Worm (Caenorhabditis elegans) whole organism, midembryonic: Measurements from ENCODE around the gene R11G1.7.

Experiments
- T22C8.4 ChIP-seq: fragments of 200-800 bp; sonication (Bioruptor generic); IDR thresholded peaks from 2 replicates; pipeline ENCODE4 v1.3.6; 2022; ENCODE audit warnings: missing genetic modification characterization, missing compliant biosample characterization
- cog-1 ChIP-seq: sonication (generic microtip); optimal IDR thresholded peaks from 2 replicates; lab custom pipeline; 2016; ENCODE audit warnings: missing genetic modification characterization, missing compliant biosample characterization
- flt-1 ChIP-seq: fragments of 200-800 bp; sonication (Bioruptor generic); IDR thresholded peaks from 2 replicates; pipeline ENCODE4 v1.3.6; 2022; ENCODE audit warnings: missing genetic modification characterization, missing compliant biosample characterization
- klf-2 ChIP-seq: fragments of 200-800 bp; sonication (Bioruptor generic); conservative IDR thresholded peaks from 2 replicates; pipeline ENCODE4 v1.3.6; 2022; ENCODE audit warnings: missing genetic modification reagents, missing genetic modification characterization, missing compliant biosample characterization
- med-1 ChIP-seq: sonication (generic microtip); optimal IDR thresholded peaks from 2 replicates; lab custom pipeline; 2017; ENCODE audit warnings: missing genetic modification characterization, mild to moderate bottlenecking, missing compliant biosample characterization, antibody characterized with exemption, missing genetic modification reagents; ENCODE audit not compliant: insufficient read depth
- ref-1 ChIP-seq: fragments of 200-800 bp; sonication (Bioruptor generic); conservative IDR thresholded peaks from 2 replicates; pipeline ENCODE4 v1.3.6; 2022; ENCODE audit warnings: missing genetic modification reagents, missing genetic modification characterization, missing compliant biosample characterization
- tab-1 ChIP-seq: fragments of 200-800 bp; sonication (Bioruptor generic); IDR thresholded peaks from 2 replicates; pipeline ENCODE4 v1.3.6; 2022; ENCODE audit warnings: missing genetic modification characterization, missing compliant biosample characterization
- ztf-23 ChIP-seq: fragments of 200-800 bp; sonication (Bioruptor generic); IDR thresholded peaks from 2 replicates; pipeline ENCODE4 v1.3.6; 2022; ENCODE audit warnings: missing genetic modification reagents, missing genetic modification characterization, missing compliant biosample characterization
- ztf-29 ChIP-seq: fragments of 200-800 bp; sonication (Bioruptor generic); IDR thresholded peaks from 2 replicates; pipeline ENCODE4 v1.3.6; 2022; ENCODE audit warnings: missing genetic modification reagents, missing genetic modification characterization, missing compliant biosample characterization

R11G1.7 gene

ce11 chrX:3689155-3689719 lies 33.2 kb downstream of the R11G1.7 start, which contains the start of gene tag-278:
TSS of gene tag-278 (minus strand) at chrX:3689205.
- TF ChIP-seq med-1 (GFP tag; lab: Kevin White, UChicago) (no peak), T22C8.4 (no peak), flt-1 (no peak), ref-1 (no peak), ztf-23 (GFP tag; lab: Robert Waterston, UW) (no peak), cog-1 (no peak), klf-2 (GFP tag; lab: Robert Waterston, UW) (no peak), ztf-29 (GFP tag; lab: Robert Waterston, UW) (no peak), tab-1 (GFP tag; lab: Robert Waterston, UW) (no peak)

ce11 chrX:3689802-3690201 lies 33.7 kb downstream of the R11G1.7 start:
- no peak for TF ChIP-seq med-1 (GFP tag; lab: Kevin White, UChicago)
- no peak for TF ChIP-seq tab-1 (GFP tag; lab: Robert Waterston, UW)
- no peak for TF ChIP-seq klf-2 (GFP tag; lab: Robert Waterston, UW)
- no peak for TF ChIP-seq ref-1
- no peak for TF ChIP-seq ztf-29 (GFP tag; lab: Robert Waterston, UW)
- TF ChIP-seq flt-1: no peak
- no peak for TF ChIP-seq ztf-23 (GFP tag; lab: Robert Waterston, UW)
- no peak for TF ChIP-seq T22C8.4
- TF ChIP-seq cog-1: no peak

ce11 chrX:3693138-3693537 lies 37.1 kb downstream of the R11G1.7 start, which contains the start of gene C02F12.8:
TSS of gene C02F12.8 (minus strand) at chrX:3693238.
- TF ChIP-seq ztf-29 (GFP tag; lab: Robert Waterston, UW) (no peak), klf-2 (GFP tag; lab: Robert Waterston, UW) (no peak), ztf-23 (GFP tag; lab: Robert Waterston, UW) (no peak), cog-1 (no peak), med-1 (GFP tag; lab: Kevin White, UChicago) (no peak), tab-1 (GFP tag; lab: Robert Waterston, UW) (no peak)

- no peak for TF ChIP-seq T22C8.4
- TF ChIP-seq flt-1: peak; percentile 70; the same call in 1 of the 2 replicates
- TF ChIP-seq tab-1 (GFP tag; lab: Robert Waterston, UW): 0 out of 2 replicates have a peak, but pooled peaks have one; percentile 31
- TF ChIP-seq med-1 (GFP tag; lab: Kevin White, UChicago): no peak
- no peak for TF ChIP-seq ztf-29 (GFP tag; lab: Robert Waterston, UW)
- no peak for TF ChIP-seq ref-1
- 0 out of 2 replicates have a peak, but pooled peaks have one; percentile 13 for TF ChIP-seq ztf-23 (GFP tag; lab: Robert Waterston, UW)
- no peak for TF ChIP-seq klf-2 (GFP tag; lab: Robert Waterston, UW)
- no peak for TF ChIP-seq cog-1
Observed at ce11 chrX:3694172-3694571, 38.1 kb downstream of the R11G1.7 start.

ce11 chrX:3695826-3696225 lies 39.8 kb downstream of the R11G1.7 start:
- TF ChIP-seq tab-1 (GFP tag; lab: Robert Waterston, UW) (no peak), T22C8.4 (no peak), ztf-29 (GFP tag; lab: Robert Waterston, UW) (no peak), ztf-23 (GFP tag; lab: Robert Waterston, UW) (no peak), cog-1 (no peak), ref-1 (no peak), klf-2 (GFP tag; lab: Robert Waterston, UW) (no peak), med-1 (GFP tag; lab: Kevin White, UChicago) (no peak), flt-1 (no peak)

ce11 chrX:3696603-3697002 lies 40.5 kb downstream of the R11G1.7 start, which contains the start of gene C01C4.3:
TSS of gene C01C4.3 (plus strand) at chrX:3696903.
- no peak for TF ChIP-seq ztf-29 (GFP tag; lab: Robert Waterston, UW)
- TF ChIP-seq med-1 (GFP tag; lab: Kevin White, UChicago): no peak
- no peak for TF ChIP-seq klf-2 (GFP tag; lab: Robert Waterston, UW)
- no peak for TF ChIP-seq tab-1 (GFP tag; lab: Robert Waterston, UW)
- no peak for TF ChIP-seq flt-1
- TF ChIP-seq cog-1: no peak
- no peak for TF ChIP-seq ztf-23 (GFP tag; lab: Robert Waterston, UW)
- no peak for TF ChIP-seq T22C8.4
- TF ChIP-seq ref-1: no peak

- TF ChIP-seq tab-1 (GFP tag; lab: Robert Waterston, UW): peak; percentile 94
- peak; percentile 96 for TF ChIP-seq flt-1
- TF ChIP-seq ztf-23 (GFP tag; lab: Robert Waterston, UW): peak; percentile 91
- peak; percentile 87 for TF ChIP-seq ref-1
- peak; percentile 90 for TF ChIP-seq cog-1
- peak; percentile 88 for TF ChIP-seq ztf-29 (GFP tag; lab: Robert Waterston, UW)
- peak; percentile 62 for TF ChIP-seq med-1 (GFP tag; lab: Kevin White, UChicago)
- TF ChIP-seq klf-2 (GFP tag; lab: Robert Waterston, UW): peak; percentile 92
- TF ChIP-seq T22C8.4: peak; percentile 89
Observed at ce11 chrX:3697623-3698022, 41.6 kb downstream of the R11G1.7 start.

ce11 chrX:3701861-3702260 lies 45.8 kb downstream of the R11G1.7 start:
- TF ChIP-seq ztf-29 (GFP tag; lab: Robert Waterston, UW): no peak
- no peak for TF ChIP-seq T22C8.4
- TF ChIP-seq ztf-23 (GFP tag; lab: Robert Waterston, UW): no peak
- TF ChIP-seq flt-1: no peak
- no peak for TF ChIP-seq tab-1 (GFP tag; lab: Robert Waterston, UW)
- no peak for TF ChIP-seq med-1 (GFP tag; lab: Kevin White, UChicago)
- no peak for TF ChIP-seq klf-2 (GFP tag; lab: Robert Waterston, UW)
- no peak for TF ChIP-seq cog-1
- no peak for TF ChIP-seq ref-1

- TF ChIP-seq klf-2 (GFP tag; lab: Robert Waterston, UW) (no peak), ztf-29 (GFP tag; lab: Robert Waterston, UW) (no peak), cog-1 (no peak), ztf-23 (GFP tag; lab: Robert Waterston, UW) (no peak), flt-1 (no peak), T22C8.4 (no peak), tab-1 (GFP tag; lab: Robert Waterston, UW) (no peak)
Observed at ce11 chrX:3705319-3705718, 49.2 kb downstream of the R11G1.7 start.

ce11 chrX:3706319-3706718 lies 50.2 kb downstream of the R11G1.7 start:
- TF ChIP-seq ztf-23 (GFP tag; lab: Robert Waterston, UW) (no peak), T22C8.4 (no peak), tab-1 (GFP tag; lab: Robert Waterston, UW) (no peak), med-1 (GFP tag; lab: Kevin White, UChicago) (no peak), flt-1 (no peak), klf-2 (GFP tag; lab: Robert Waterston, UW) (no peak), cog-1 (no peak), ztf-29 (GFP tag; lab: Robert Waterston, UW) (no peak), ref-1 (no peak)
